Fruit fly (Drosophila melanogaster) whole organism, pupa: ENCODE measurements around the gene CG3213.

Experiments
- CG10348 ChIP-seq: fragments of 200-800 bp; sonication (Bioruptor generic); IDR thresholded peaks from 2 replicates; pipeline ENCODE4 v1.3.6; 2022; ENCODE audit warnings: missing biosample characterization, missing genetic modification characterization
- CG12605 ChIP-seq: fragments of 200-800 bp; sonication (Bioruptor generic); IDR thresholded peaks from 2 replicates; pipeline ENCODE4 v1.3.6; 2022; ENCODE audit warnings: missing biosample characterization, missing genetic modification characterization
- CG13204 ChIP-seq: fragments of 200-800 bp; sonication (Bioruptor generic); optimal IDR thresholded peaks from 2 replicates; lab custom pipeline; 2018; ENCODE audit warnings: missing biosample characterization, mild to moderate bottlenecking, missing genetic modification characterization, moderate library complexity
- CG14655 ChIP-seq: fragments of 200-800 bp; sonication (Bioruptor generic); optimal IDR thresholded peaks from 3 replicates; lab custom pipeline; 2017; ENCODE audit warnings: mild to moderate bottlenecking, missing biosample characterization, missing genetic modification reagents, missing genetic modification characterization
- CG15710 ChIP-seq: fragments of 200-800 bp; sonication (Bioruptor generic); optimal IDR thresholded peaks from 2 replicates; lab custom pipeline; 2018; ENCODE audit warnings: missing biosample characterization, mild to moderate bottlenecking, missing genetic modification characterization, moderate library complexity
- CG17806 ChIP-seq: fragments of 200-800 bp; sonication (Bioruptor generic); optimal IDR thresholded peaks from 2 replicates; lab custom pipeline; 2018; ENCODE audit warnings: missing biosample characterization, mild to moderate bottlenecking, missing genetic modification characterization, moderate library complexity
- CG32121 ChIP-seq: fragments of 200-800 bp; sonication (Bioruptor generic); IDR thresholded peaks from 2 replicates; pipeline ENCODE4 v1.3.6; 2022; ENCODE audit warnings: missing biosample characterization, missing genetic modification characterization
- CG34367 ChIP-seq: fragments of 200-800 bp; sonication (Bioruptor generic); optimal IDR thresholded peaks from 2 replicates; lab custom pipeline; 2018; ENCODE audit warnings: missing biosample characterization, mild to moderate bottlenecking, missing genetic modification characterization
- CG4496 ChIP-seq: fragments of 200-800 bp; sonication (Bioruptor generic); IDR thresholded peaks from 3 replicates; pipeline ENCODE4 v1.3.6; 2022; ENCODE audit warnings: missing biosample characterization, missing genetic modification characterization
- CG8159 ChIP-seq: fragments of 200-800 bp; sonication (Bioruptor generic); optimal IDR thresholded peaks from 3 replicates; lab custom pipeline; 2018; ENCODE audit warnings: missing biosample characterization, mild to moderate bottlenecking, missing genetic modification characterization, moderate library complexity
- CG8301 ChIP-seq: fragments of 200-800 bp; sonication (Bioruptor generic); optimal IDR thresholded peaks from 2 replicates; lab custom pipeline; 2018; ENCODE audit warnings: missing biosample characterization, mild to moderate bottlenecking, missing genetic modification characterization
- CG9948 ChIP-seq: fragments of 200-800 bp; sonication (Bioruptor generic); optimal IDR thresholded peaks from 2 replicates; lab custom pipeline; 2018; ENCODE audit warnings: missing biosample characterization, mild to moderate bottlenecking, missing genetic modification characterization, moderate library complexity
- D1 ChIP-seq: fragments of 200-800 bp; sonication (Bioruptor generic); optimal IDR thresholded peaks from 2 replicates; lab custom pipeline; 2018; ENCODE audit warnings: missing biosample characterization, mild to moderate bottlenecking, missing genetic modification characterization, moderate library complexity
- EcR ChIP-seq: fragments of 200-800 bp; sonication (Bioruptor generic); optimal IDR thresholded peaks from 3 replicates; lab custom pipeline; 2019; ENCODE audit warnings: missing biosample characterization, missing genetic modification characterization, mild to moderate bottlenecking, moderate library complexity, missing genetic modification reagents
- Ets98B ChIP-seq: fragments of 200-800 bp; sonication (Bioruptor generic); IDR thresholded peaks from 2 replicates; pipeline ENCODE4 v1.3.6; 2022; ENCODE audit warnings: missing biosample characterization, missing genetic modification characterization
- Pif1A ChIP-seq: fragments of 200-800 bp; sonication (Bioruptor generic); optimal IDR thresholded peaks from 3 replicates; lab custom pipeline; 2016; ENCODE audit warnings: missing biosample characterization, missing genetic modification characterization
- Pif1B ChIP-seq: fragments of 200-800 bp; sonication (Bioruptor generic); optimal IDR thresholded peaks from 3 replicates; lab custom pipeline; 2016; ENCODE audit warnings: missing biosample characterization, missing genetic modification characterization
- Snoo ChIP-seq: fragments of 200-800 bp; sonication (Bioruptor generic); optimal IDR thresholded peaks from 3 replicates; lab custom pipeline; 2017; ENCODE audit warnings: missing biosample characterization, mild to moderate bottlenecking, missing genetic modification characterization, inconsistent platforms
- fd96Ca ChIP-seq: fragments of 200-800 bp; sonication (Bioruptor generic); IDR thresholded peaks from 3 replicates; pipeline ENCODE4 v1.3.6; 2022; ENCODE audit warnings: missing biosample characterization, missing genetic modification characterization
- gl ChIP-seq: fragments of 200-800 bp; sonication (Bioruptor generic); optimal IDR thresholded peaks from 2 replicates; lab custom pipeline; 2018; ENCODE audit warnings: missing biosample characterization, mild to moderate bottlenecking, missing genetic modification characterization
- rn ChIP-seq: fragments of 200-800 bp; sonication (Bioruptor generic); IDR thresholded peaks from 2 replicates; pipeline ENCODE4 v1.3.6; 2022; ENCODE audit warnings: missing biosample characterization, missing genetic modification characterization

CG3213 gene

DNA sequence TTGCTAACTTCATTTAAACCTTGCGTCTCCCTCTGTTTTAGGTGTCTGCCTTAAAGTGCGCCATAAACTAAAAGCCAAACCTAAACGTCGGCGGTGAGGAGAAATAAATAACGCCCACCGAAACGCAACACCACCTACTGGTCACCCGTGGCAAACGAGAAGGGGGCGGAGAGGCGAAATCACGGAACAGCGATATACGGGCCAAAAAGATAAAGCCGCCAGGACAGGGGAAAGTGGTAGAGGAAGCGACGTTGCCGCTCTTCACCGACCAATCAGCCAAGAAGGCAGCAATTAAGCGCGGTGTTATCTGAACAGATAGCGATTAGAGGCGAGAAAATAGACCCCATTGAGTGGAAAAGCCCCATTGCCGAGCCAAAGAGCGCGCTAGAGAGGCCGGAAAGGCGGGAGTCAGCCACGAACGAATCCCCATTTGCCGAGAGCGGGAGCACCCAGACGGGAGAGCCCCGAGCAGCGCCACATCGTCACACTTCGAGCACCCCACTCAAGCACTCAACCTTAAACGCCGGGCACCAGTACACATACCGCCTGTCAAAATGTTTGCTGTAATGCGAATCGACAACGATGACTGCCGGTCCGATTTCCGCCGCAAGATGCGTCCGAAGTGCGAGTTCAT is 25.7 kb upstream of the CG3213 start:
- TF ChIP-seq Pif1B (GFP tag; lab: Kevin White, UChicago) (no peak), CG15710 (no peak), CG8301 (no peak), CG32121 (no peak; the same call in 1 of the 2 replicates), Snoo (tag; lab: Kevin White, UChicago) (no peak), Ets98B (peak; percentile 24; the same call in 1 of the 2 replicates), gl (tag; lab: Kevin White, UChicago) (no peak), fd96Ca (GFP tag; lab: Robert Waterston, UW) (peak; percentile 73; the same call in 2 of the 3 replicates), CG17806 (tag; lab: Kevin White, UChicago) (no peak), CG8159 (tag; lab: Kevin White, UChicago) (no peak)

- TF ChIP-seq CG15710 (no peak), CG8159 (tag; lab: Kevin White, UChicago) (peak; percentile 6)
Observed at dm6 chr2L:3543062-3543461, 23.6 kb upstream of the CG3213 start.

- TF ChIP-seq CG13204 (no peak), CG10348 (GFP tag; lab: Robert Waterston, UW) (no peak), CG12605 (no peak), CG32121 (no peak), CG15710 (no peak), Snoo (tag; lab: Kevin White, UChicago) (no peak), gl (tag; lab: Kevin White, UChicago) (no peak), CG14655 (no peak), rn (no peak), Pif1B (GFP tag; lab: Kevin White, UChicago) (no peak), Pif1A (no peak), D1 (tag; lab: Kevin White, UChicago) (no peak)
Observed at dm6 chr2L:3539996-3540395, 20.5 kb upstream of the CG3213 start.

DNA sequence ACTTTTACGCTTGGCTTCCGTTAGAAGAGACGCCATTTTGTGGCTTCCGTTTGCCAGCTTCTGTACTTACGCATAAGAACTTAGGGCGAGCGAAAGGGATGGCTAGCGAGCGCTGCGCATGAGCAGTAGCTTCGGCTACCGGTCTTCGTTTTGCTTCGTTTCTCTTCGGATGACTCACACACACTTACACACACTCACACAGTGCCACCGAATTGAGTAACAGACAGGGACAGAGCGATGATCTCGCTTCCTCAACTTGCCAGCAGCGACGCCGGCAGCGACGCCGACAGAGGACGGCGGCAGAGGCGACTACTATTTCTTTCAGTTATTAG is 19.9 kb upstream of the CG3213 start:
- no peak for TF ChIP-seq gl (tag; lab: Kevin White, UChicago)
- no peak for TF ChIP-seq EcR (GFP tag; lab: Kevin White, UChicago)
- TF ChIP-seq CG32121, result no peak
- no peak for TF ChIP-seq CG13204
- TF ChIP-seq Snoo (tag; lab: Kevin White, UChicago), result no peak
- no peak for TF ChIP-seq Pif1B (GFP tag; lab: Kevin White, UChicago)
- no peak for TF ChIP-seq CG10348 (GFP tag; lab: Robert Waterston, UW)
- TF ChIP-seq, all 21 proteins: peak for 0

DNA sequence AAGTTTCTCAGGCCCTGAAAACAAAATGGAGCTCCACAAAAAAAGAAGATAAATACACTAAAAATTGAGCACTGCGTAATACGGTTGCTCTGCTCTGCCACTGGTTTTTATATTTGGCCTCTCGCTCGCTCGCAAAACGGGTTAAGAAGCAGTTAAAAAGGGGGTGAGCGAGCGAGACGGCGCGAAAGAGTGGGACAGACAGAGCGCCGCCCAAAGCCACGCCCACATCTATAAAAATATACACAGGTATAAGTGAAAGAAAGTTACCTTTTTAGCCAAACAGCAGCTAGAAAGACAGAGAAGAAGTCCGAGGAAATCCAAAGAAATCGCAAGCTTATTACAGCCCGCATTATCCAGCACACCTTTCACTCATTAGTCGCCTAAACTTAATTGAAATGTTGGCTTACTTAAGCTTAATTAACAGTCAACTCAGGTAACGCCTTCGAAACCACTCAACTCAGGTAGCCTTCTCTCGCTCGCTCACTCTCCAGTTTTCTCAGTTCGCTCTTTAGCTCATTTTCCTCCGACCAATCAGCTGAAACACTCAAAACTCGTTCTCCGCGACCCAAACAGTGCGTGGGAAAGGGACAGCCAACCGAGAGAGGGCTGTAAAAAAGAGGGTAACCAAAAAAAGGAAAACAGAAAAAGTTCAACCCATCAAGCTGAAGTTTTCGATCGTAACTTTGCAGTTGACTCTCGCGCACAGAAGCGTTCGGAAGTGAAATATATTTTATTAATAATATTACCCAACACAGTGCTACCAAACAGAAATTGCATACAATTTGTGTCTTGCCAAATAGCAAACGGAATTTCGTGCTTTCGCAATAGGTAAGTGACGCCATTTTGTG is 19.3 kb upstream of the CG3213 start, which contains the start of gene drm:
Gene drm (plus strand): TSS at position 684 of the 848 bp plus-strand sequence.
- no peak for TF ChIP-seq CG10348 (GFP tag; lab: Robert Waterston, UW)
- no peak for TF ChIP-seq CG12605
- 0 out of 2 replicates have a peak, but pooled peaks have one; percentile 29 for TF ChIP-seq rn
- TF ChIP-seq CG8159 (tag; lab: Kevin White, UChicago), result peak; percentile 9

DNA sequence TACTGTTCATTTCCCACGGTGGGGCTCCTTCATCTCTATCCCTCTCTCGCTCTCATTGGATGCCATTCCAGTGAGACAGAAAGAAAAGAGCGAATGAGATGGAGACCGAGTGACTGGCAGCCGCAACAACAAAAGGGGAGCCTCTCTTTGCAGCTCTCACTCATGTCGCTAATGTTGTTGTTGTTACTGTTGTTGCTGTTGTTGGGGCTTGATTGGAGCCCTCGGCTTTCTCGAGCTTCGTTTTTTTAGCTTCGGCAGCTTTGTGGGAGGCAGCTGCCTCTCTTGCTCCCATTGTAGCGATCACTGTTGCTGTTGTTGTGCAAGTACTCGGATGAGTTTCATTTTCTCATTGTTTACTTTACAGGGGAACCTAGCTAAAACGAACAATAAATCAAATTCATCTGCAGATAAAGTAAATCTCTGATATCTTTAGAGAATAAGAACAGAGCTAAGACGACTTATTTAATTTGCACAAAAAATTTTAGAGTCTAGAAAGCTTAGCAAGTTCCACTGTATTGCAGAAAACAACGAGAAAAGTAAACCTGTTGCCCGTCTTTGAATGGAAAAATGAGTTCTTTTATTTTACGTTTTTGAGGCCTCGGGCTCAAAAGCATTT is 14.9 kb upstream of the CG3213 start:
- TF ChIP-seq CG10348 (GFP tag; lab: Robert Waterston, UW) (no peak), Ets98B (peak; percentile 85), Pif1A (peak; percentile 90), Snoo (tag; lab: Kevin White, UChicago) (peak; percentile 90), CG4496 (GFP tag; lab: Robert Waterston, UW) (peak; percentile 93), CG8159 (tag; lab: Kevin White, UChicago) (peak; percentile 89), CG32121 (peak; percentile 80), gl (tag; lab: Kevin White, UChicago) (peak; percentile 47), Pif1B (GFP tag; lab: Kevin White, UChicago) (peak; percentile 86), CG9948 (peak; percentile 81), CG12605 (peak; percentile 85), CG14655 (peak; percentile 87), CG17806 (tag; lab: Kevin White, UChicago) (peak; percentile 87), fd96Ca (GFP tag; lab: Robert Waterston, UW) (peak; percentile 89), EcR (GFP tag; lab: Kevin White, UChicago) (peak; percentile 12), CG15710 (peak; percentile 90), rn (peak; percentile 74), CG34367 (tag; lab: Kevin White, UChicago) (peak; percentile 85), D1 (tag; lab: Kevin White, UChicago) (peak; percentile 12), CG8301 (peak; percentile 82), CG13204 (peak; percentile 48)
